Fruit fly (Drosophila melanogaster) whole organism, embryonic: Measurements from ENCODE around the gene CG11000.
A peak's percentile ranks its signal among the peaks of the same experiment; 100 is the strongest.

Experiments used
- Bgb ChIP-seq: fragments of 200-800 bp; sonication (Bioruptor generic); IDR thresholded peaks from 2 replicates; pipeline ENCODE4 v1.3.6; 2022; ENCODE audit warnings: missing biosample characterization, missing genetic modification characterization; ENCODE audit not compliant: partially characterized antibody
- CG10321 ChIP-seq: fragments of 200-800 bp; sonication (Bioruptor generic); IDR thresholded peaks from 2 replicates; pipeline ENCODE4 v1.3.6; 2022; ENCODE audit warnings: missing biosample characterization, missing genetic modification characterization
- CG10959 ChIP-seq: fragments of 200-800 bp; sonication (Bioruptor generic); IDR thresholded peaks from 2 replicates; pipeline ENCODE4 v1.3.6; 2022; ENCODE audit warnings: missing biosample characterization, missing genetic modification characterization
- CG11504 ChIP-seq: fragments of 200-800 bp; sonication (Bioruptor generic); optimal IDR thresholded peaks from 3 replicates; lab custom pipeline; 2019; ENCODE audit warnings: missing biosample characterization, mild to moderate bottlenecking, missing genetic modification characterization, moderate library complexity
- CG13287 ChIP-seq: fragments of 200-800 bp; sonication (Bioruptor generic); IDR thresholded peaks from 2 replicates; pipeline ENCODE4 v1.3.6; 2022; ENCODE audit warnings: missing biosample characterization, missing genetic modification characterization; ENCODE audit not compliant: partially characterized antibody
- CG13894 ChIP-seq: fragments of 200-800 bp; sonication (Bioruptor generic); optimal IDR thresholded peaks from 3 replicates; lab custom pipeline; 2018; ENCODE audit warnings: missing biosample characterization, mild to moderate bottlenecking, missing genetic modification characterization, moderate library complexity
- CG15011 ChIP-seq: fragments of 200-800 bp; sonication (Bioruptor generic); optimal IDR thresholded peaks from 3 replicates; lab custom pipeline; 2018; ENCODE audit warnings: missing biosample characterization, mild to moderate bottlenecking, missing genetic modification characterization
- CG1603 ChIP-seq: fragments of 200-800 bp; sonication (Bioruptor generic); optimal IDR thresholded peaks from 2 replicates; lab custom pipeline; 2019; ENCODE audit warnings: missing biosample characterization, mild to moderate bottlenecking, missing genetic modification characterization, moderate library complexity
- CG17385 ChIP-seq: fragments of 200-800 bp; sonication (Bioruptor generic); optimal IDR thresholded peaks from 3 replicates; lab custom pipeline; 2018; ENCODE audit warnings: missing biosample characterization, mild to moderate bottlenecking, missing genetic modification characterization
- CG1832 ChIP-seq: fragments of 200-800 bp; sonication (Bioruptor generic); optimal IDR thresholded peaks from 2 replicates; lab custom pipeline; 2017; ENCODE audit warnings: missing biosample characterization, mild to moderate bottlenecking, missing genetic modification characterization, inconsistent platforms
- CG2712 ChIP-seq: fragments of 200-800 bp; optimal IDR thresholded peaks from 3 replicates; lab custom pipeline; 2019; ENCODE audit warnings: missing biosample characterization, mild to moderate bottlenecking, missing genetic modification characterization, moderate library complexity
- CG31224 ChIP-seq: fragments of 200-800 bp; sonication (Bioruptor generic); IDR thresholded peaks from 2 replicates; pipeline ENCODE4 v1.3.6; 2022; ENCODE audit warnings: missing biosample characterization, missing genetic modification characterization
- CG6791 ChIP-seq: fragments of 200-800 bp; sonication (Bioruptor generic); IDR thresholded peaks from 3 replicates; pipeline ENCODE4 v1.3.6; 2022; ENCODE audit warnings: missing biosample characterization, missing genetic modification characterization; ENCODE audit not compliant: partially characterized antibody
- CG7556 ChIP-seq: fragments of 200-800 bp; sonication (Bioruptor generic); optimal IDR thresholded peaks from 2 replicates; lab custom pipeline; 2017; ENCODE audit warnings: missing biosample characterization, mild to moderate bottlenecking, missing genetic modification characterization
- CG7745 ChIP-seq: fragments of 200-800 bp; sonication (Bioruptor generic); optimal IDR thresholded peaks from 2 replicates; lab custom pipeline; 2018; ENCODE audit warnings: missing biosample characterization, mild to moderate bottlenecking, missing genetic modification characterization, moderate library complexity
- CG8478 ChIP-seq: fragments of >200 bp; optimal IDR thresholded peaks from 2 replicates; lab custom pipeline; 2018
- CG9437 ChIP-seq: fragments of 200-800 bp; sonication (Bioruptor generic); optimal IDR thresholded peaks from 2 replicates; lab custom pipeline; 2018; ENCODE audit warnings: missing biosample characterization, mild to moderate bottlenecking, missing genetic modification characterization
- CG9727 ChIP-seq: fragments of 200-800 bp; sonication (Bioruptor generic); optimal IDR thresholded peaks from 3 replicates; lab custom pipeline; 2017; ENCODE audit warnings: missing biosample characterization, mild to moderate bottlenecking, missing genetic modification characterization
- Deaf1 ChIP-seq: fragments of 200-800 bp; optimal IDR thresholded peaks from 3 replicates; lab custom pipeline; 2019; ENCODE audit warnings: missing biosample characterization, mild to moderate bottlenecking, missing genetic modification characterization, moderate library complexity
- Dll ChIP-seq: fragments of 200-800 bp; sonication (Bioruptor generic); IDR thresholded peaks from 4 replicates; pipeline ENCODE4 v1.3.6; 2022; ENCODE audit warnings: missing biosample characterization, missing genetic modification characterization; ENCODE audit not compliant: partially characterized antibody
- Dp ChIP-seq: fragments of 200-800 bp; sonication (Bioruptor generic); optimal IDR thresholded peaks from 2 replicates; lab custom pipeline; 2018; ENCODE audit warnings: missing biosample characterization, mild to moderate bottlenecking, missing genetic modification characterization, moderate library complexity
- E2f2 ChIP-seq: fragments of 200-800 bp; sonication (Bioruptor generic); IDR thresholded peaks from 2 replicates; pipeline ENCODE4 v1.3.6; 2022; ENCODE audit warnings: missing biosample characterization, missing genetic modification characterization
- Eip74EF ChIP-seq, 2 experiments: fragments of 200-800 bp in 1 of 2; fragments of >200 bp in 1 of 2; sonication (Bioruptor generic) in 1 of 2; optimal IDR thresholded peaks; 2 replicates each; lab custom pipeline; 2017 to 2019; ENCODE audit warnings: missing biosample characterization in 2 of 2, missing genetic modification characterization in 2 of 2, mild to moderate bottlenecking in 1 of 2, moderate library complexity in 1 of 2
- Ets65A ChIP-seq: fragments of 200-800 bp; sonication (Bioruptor generic); peaks from one replicate; lab custom pipeline; 2016; ENCODE audit warnings: missing biosample characterization, missing genetic modification characterization
- Ets97D ChIP-seq: fragments of 200-800 bp; sonication (Bioruptor generic); optimal IDR thresholded peaks from 3 replicates; lab custom pipeline; 2016; ENCODE audit warnings: missing biosample characterization, missing genetic modification characterization
- Lhr ChIP-seq: fragments of 200-800 bp; sonication (Bioruptor generic); optimal IDR thresholded peaks from 3 replicates; lab custom pipeline; 2017; ENCODE audit warnings: mild to moderate bottlenecking, missing biosample characterization, missing genetic modification reagents, missing genetic modification characterization
- Lim3 ChIP-seq: fragments of 200-800 bp; sonication (Bioruptor generic); IDR thresholded peaks from 2 replicates; pipeline ENCODE4 v1.3.6; 2022; ENCODE audit warnings: missing biosample characterization, missing genetic modification characterization
- NFAT ChIP-seq: fragments of 200-800 bp; sonication (Bioruptor generic); IDR thresholded peaks from 2 replicates; pipeline ENCODE4 v1.3.6; 2022; ENCODE audit warnings: missing biosample characterization, missing genetic modification characterization
- Sry-β ChIP-seq: fragments of 200-800 bp; sonication (Bioruptor generic); optimal IDR thresholded peaks from 2 replicates; lab custom pipeline; 2018; ENCODE audit warnings: missing biosample characterization, mild to moderate bottlenecking, missing genetic modification characterization, moderate library complexity
- Ssrp ChIP-seq: fragments of 200-800 bp; sonication (Bioruptor generic); optimal IDR thresholded peaks from 2 replicates; lab custom pipeline; 2018; ENCODE audit warnings: missing biosample characterization, mild to moderate bottlenecking, missing genetic modification characterization, moderate library complexity
- abd-A ChIP-seq: fragments of 200-800 bp; sonication (Bioruptor generic); optimal IDR thresholded peaks from 3 replicates; lab custom pipeline; 2019; ENCODE audit warnings: missing biosample characterization, mild to moderate bottlenecking, missing genetic modification characterization, moderate library complexity
- bbx ChIP-seq: fragments of 200-800 bp; sonication (Bioruptor generic); IDR thresholded peaks from 2 replicates; pipeline ENCODE4 v1.3.6; 2022; ENCODE audit warnings: missing biosample characterization, missing genetic modification characterization; ENCODE audit not compliant: partially characterized antibody
- cg ChIP-seq: fragments of 200-800 bp; sonication (Bioruptor generic); optimal IDR thresholded peaks from 3 replicates; lab custom pipeline; 2019; ENCODE audit warnings: missing biosample characterization, mild to moderate bottlenecking, missing genetic modification characterization, moderate library complexity
- chif ChIP-seq, 2 experiments: fragments of 200-800 bp; sonication (Bioruptor generic); optimal IDR thresholded peaks; 3 replicates each; lab custom pipeline; 2016; ENCODE audit warnings: missing biosample characterization in 2 of 2, missing genetic modification characterization in 2 of 2
- crol ChIP-seq: fragments of 200-800 bp; sonication (Bioruptor generic); IDR thresholded peaks from 2 replicates; pipeline ENCODE4 v1.3.6; 2022; ENCODE audit warnings: missing biosample characterization, missing genetic modification characterization
- ftz-f1 ChIP-seq: fragments of 200-800 bp; sonication (Bioruptor generic); optimal IDR thresholded peaks from 2 replicates; lab custom pipeline; 2016; ENCODE audit warnings: missing biosample characterization, missing genetic modification characterization
- pnt ChIP-seq: fragments of 200-800 bp; sonication (Bioruptor generic); optimal IDR thresholded peaks from 3 replicates; lab custom pipeline; 2016; ENCODE audit warnings: missing biosample characterization, missing genetic modification characterization
- row ChIP-seq: fragments of 200-800 bp; sonication (Bioruptor generic); IDR thresholded peaks from 3 replicates; pipeline ENCODE4 v1.3.6; 2022; ENCODE audit warnings: missing biosample characterization, missing genetic modification characterization
- scrt ChIP-seq: fragments of 200-800 bp; sonication (Bioruptor generic); optimal IDR thresholded peaks from 2 replicates; lab custom pipeline; 2018; ENCODE audit warnings: missing biosample characterization, mild to moderate bottlenecking, missing genetic modification characterization, moderate library complexity
- sens ChIP-seq: fragments of 200-800 bp; sonication (Bioruptor generic); peaks from one replicate; lab custom pipeline; 2016; ENCODE audit warnings: missing biosample characterization, missing genetic modification characterization
- sr ChIP-seq: fragments of 200-800 bp; sonication (Bioruptor generic); IDR thresholded peaks from 3 replicates; pipeline ENCODE4 v1.3.6; 2022; ENCODE audit warnings: missing biosample characterization, missing genetic modification characterization
- stwl ChIP-seq: fragments of 200-800 bp; sonication (Bioruptor generic); optimal IDR thresholded peaks from 3 replicates; lab custom pipeline; 2018; ENCODE audit warnings: missing biosample characterization, mild to moderate bottlenecking, missing genetic modification characterization, moderate library complexity
- trem ChIP-seq: fragments of 200-800 bp; optimal IDR thresholded peaks from 3 replicates; lab custom pipeline; 2019; ENCODE audit warnings: missing biosample characterization, mild to moderate bottlenecking, missing genetic modification characterization, moderate library complexity
- z ChIP-seq: fragments of 200-800 bp; sonication (Bioruptor generic); IDR thresholded peaks from 3 replicates; pipeline ENCODE4 v1.3.6; 2022; ENCODE audit warnings: missing biosample characterization, missing genetic modification characterization
- zen ChIP-seq: fragments of 200-800 bp; sonication (Bioruptor generic); optimal IDR thresholded peaks from 3 replicates; lab custom pipeline; 2018; ENCODE audit warnings: missing biosample characterization, mild to moderate bottlenecking, missing genetic modification characterization, moderate library complexity

The CG11000 gene

dm6 chr3R:5771614-5772202 is 30.4 kb upstream of the CG11000 start:
- TF ChIP-seq CG7745 (no peak), z (GFP tag; lab: Robert Waterston, UW) (peak; percentile 72), CG31224 (peak; percentile 70), Bgb (GFP tag; lab: Robert Waterston, UW) (0 out of 2 replicates have a peak, but pooled peaks have one; percentile 23), crol (GFP tag; lab: Robert Waterston, UW) (0 out of 2 replicates have a peak, but pooled peaks have one; percentile 28), abd-A (tag; lab: Kevin White, UChicago) (peak; percentile 53), CG13287 (no peak), CG15011 (GFP tag; lab: Kevin White, UChicago) (no peak), Ets65A (peak; percentile 93), CG10321 (GFP tag; lab: Robert Waterston, UW) (0 out of 2 replicates have a peak, but pooled peaks have one; percentile 14), CG1832 (GFP tag; lab: Kevin White, UChicago) (peak; percentile 30), Lim3 (GFP tag; lab: Robert Waterston, UW) (no peak), scrt (peak; percentile 42), NFAT (0 out of 2 replicates have a peak, but pooled peaks have one; percentile 9), Deaf1 (tag; lab: Kevin White, UChicago) (peak; percentile 95), CG13894 (tag; lab: Kevin White, UChicago) (peak; percentile 46)

- TF ChIP-seq CG6791 (GFP tag; lab: Robert Waterston, UW) (peak; percentile 21; the same call in 1 of the 3 replicates), sens (GFP tag; lab: Kevin White, UChicago) (peak; percentile 65), chif (GFP tag; optimal IDR thresholded peaks at IDR 0.05; lab: Kevin White, UChicago) (no peak), CG9437 (GFP tag; lab: Kevin White, UChicago) (peak; percentile 96), scrt (no peak), Dp (GFP tag; lab: Kevin White, UChicago) (peak; percentile 22), CG17385 (GFP tag; lab: Kevin White, UChicago) (no peak), CG8478 (lab: Kevin White, UChicago) (peak; percentile 47), stwl (tag; lab: Kevin White, UChicago) (peak; percentile 65), CG9727 (GFP tag; lab: Kevin White, UChicago) (peak; percentile 1), bbx (0 out of 2 replicates have a peak, but pooled peaks have one; percentile 24), CG11504 (peak; percentile 72), CG2712 (tag; lab: Kevin White, UChicago) (no peak), zen (tag; lab: Kevin White, UChicago) (no peak), Ets97D (peak; percentile 8), ftz-f1 (GFP tag; lab: Kevin White, UChicago) (no peak), cg (peak; percentile 83), pnt (GFP tag; lab: Kevin White, UChicago) (no peak), Lhr (GFP tag; lab: Kevin White, UChicago) (peak; percentile 27), Ssrp (tag; lab: Kevin White, UChicago) (no peak), sr (GFP tag; lab: Robert Waterston, UW) (peak; percentile 44; the same call in 1 of the 3 replicates), Eip74EF (GFP tag; optimal IDR thresholded peaks at IDR 0.05; lab: Kevin White, UChicago) (no peak), row (GFP tag; lab: Robert Waterston, UW) (0 out of 3 replicates have a peak, but pooled peaks have one; percentile 7), E2f2 (GFP tag; lab: Robert Waterston, UW) (peak; percentile 27; the same call in 1 of the 2 replicates), trem (peak; percentile 19), CG1603 (tag; lab: Kevin White, UChicago) (peak; percentile 17), Sry-β (GFP tag; lab: Kevin White, UChicago) (no peak), CG10959 (GFP tag; lab: Robert Waterston, UW) (no peak), Dll (GFP tag; lab: Robert Waterston, UW) (no peak), CG7556 (peak; percentile 28)
- TF ChIP-seq, all 482 proteins: peak for 18
Observed at dm6 chr3R:5772433-5772832, 29.7 kb upstream of the CG11000 start.
